Fruit fly (Drosophila melanogaster) S2 (cell line): Measurements from ENCODE around the gene sima.

ENCODE experiments used
- CG8478 ChIP-seq: fragments of >200 bp; optimal IDR thresholded peaks from 2 replicates; lab custom pipeline; 2018
- CTCF ChIP-seq, 2 experiments: fragments of >200 bp; optimal IDR thresholded peaks; 2 replicates each; lab custom pipeline; 2018

dm6 chr3R:30160312-30160942 is 102.3 kb downstream of the sima start, which contains the start of gene CG11498:
- TF ChIP-seq CTCF (optimal IDR thresholded peaks at IDR 0.05; lab: Kevin White, UChicago) (no peak), CG8478 (no peak)
